Worm (Caenorhabditis elegans) whole organism, L3 larva: Measurements from ENCODE around the gene C09E8.6.

Experiments
- R02D3.7 ChIP-seq: fragments of 150-350 bp; optimal IDR thresholded peaks from 2 replicates; lab custom pipeline; 2014; ENCODE audit warnings: missing biosample characterization, missing genetic modification characterization
- ZK546.5 ChIP-seq: sonication (generic microtip); optimal IDR thresholded peaks from 2 replicates; lab custom pipeline; 2017; ENCODE audit warnings: missing biosample characterization, missing genetic modification characterization
- ama-1 ChIP-seq: fragments of 150-350 bp; optimal IDR thresholded peaks from 2 replicates; lab custom pipeline; 2018
- ceh-16 ChIP-seq: sonication (generic microtip); optimal IDR thresholded peaks from 2 replicates; lab custom pipeline; 2017; ENCODE audit warnings: missing biosample characterization, missing genetic modification characterization
- ceh-28 ChIP-seq: fragments of 150-350 bp; optimal IDR thresholded peaks from 2 replicates; lab custom pipeline; 2014; ENCODE audit warnings: missing biosample characterization, missing genetic modification reagents, missing genetic modification characterization
- ceh-82 ChIP-seq: fragments of 150-350 bp; optimal IDR thresholded peaks from 2 replicates; lab custom pipeline; 2014; ENCODE audit warnings: missing biosample characterization, missing genetic modification characterization
- ceh-9 ChIP-seq: sonication (generic microtip); optimal IDR thresholded peaks from 2 replicates; lab custom pipeline; 2018; ENCODE audit warnings: missing biosample characterization, missing genetic modification characterization
- elt-2 ChIP-seq: sonication (generic microtip); optimal IDR thresholded peaks from 2 replicates; lab custom pipeline; 2016; ENCODE audit warnings: missing genetic modification reagents, mild to moderate bottlenecking, missing genetic modification characterization, missing compliant biosample characterization
- fkh-10 ChIP-seq: sonication (generic microtip); optimal IDR thresholded peaks from 2 replicates; lab custom pipeline; 2017; ENCODE audit warnings: missing biosample characterization, missing genetic modification reagents, missing genetic modification characterization
- fkh-2 ChIP-seq: fragments of 150-350 bp; optimal IDR thresholded peaks from 2 replicates; lab custom pipeline; 2014; ENCODE audit warnings: missing biosample characterization, missing genetic modification reagents, missing genetic modification characterization
- hmg-11 ChIP-seq: sonication (generic microtip); optimal IDR thresholded peaks from 2 replicates; lab custom pipeline; 2016; ENCODE audit warnings: missing genetic modification characterization, missing compliant biosample characterization
- jun-1 ChIP-seq: fragments of 150-350 bp; optimal IDR thresholded peaks from 2 replicates; lab custom pipeline; 2014; ENCODE audit warnings: missing biosample characterization, missing genetic modification reagents, missing genetic modification characterization
- lin-15B ChIP-seq: fragments of 150-350 bp; optimal IDR thresholded peaks from 2 replicates; lab custom pipeline; 2014; ENCODE audit warnings: missing biosample characterization, missing genetic modification characterization
- lin-39 ChIP-seq: fragments of 150-350 bp; optimal IDR thresholded peaks from 2 replicates; lab custom pipeline; 2018; ENCODE audit warnings: missing biosample characterization, missing genetic modification reagents, missing genetic modification characterization
- lsy-12 ChIP-seq: sonication (generic microtip); optimal IDR thresholded peaks from 2 replicates; lab custom pipeline; 2016; ENCODE audit warnings: mild to moderate bottlenecking, missing genetic modification characterization, missing compliant biosample characterization
- mdl-1 ChIP-seq: fragments of 150-350 bp; optimal IDR thresholded peaks from 2 replicates; lab custom pipeline; 2014; ENCODE audit warnings: missing biosample characterization, missing genetic modification characterization
- nfya-1 ChIP-seq: sonication (generic microtip); optimal IDR thresholded peaks from 2 replicates; lab custom pipeline; 2017; ENCODE audit warnings: missing genetic modification characterization, mild to moderate bottlenecking, missing compliant biosample characterization, antibody characterized with exemption, moderate library complexity; ENCODE audit not compliant: insufficient read depth
- nhr-11 ChIP-seq: fragments of 150-350 bp; optimal IDR thresholded peaks from 2 replicates; lab custom pipeline; 2014; ENCODE audit warnings: missing biosample characterization, missing genetic modification characterization
- nhr-12 ChIP-seq: fragments of 150-350 bp; optimal IDR thresholded peaks from 2 replicates; lab custom pipeline; 2014; ENCODE audit warnings: missing biosample characterization, missing genetic modification characterization
- nhr-23 ChIP-seq: fragments of 150-350 bp; optimal IDR thresholded peaks from 2 replicates; lab custom pipeline; 2014; ENCODE audit warnings: missing biosample characterization, missing genetic modification reagents, missing genetic modification characterization
- nhr-237 ChIP-seq: fragments of 150-350 bp; optimal IDR thresholded peaks from 2 replicates; lab custom pipeline; 2014; ENCODE audit warnings: missing biosample characterization, missing genetic modification characterization
- nhr-43 ChIP-seq: sonication (generic microtip); optimal IDR thresholded peaks from 2 replicates; lab custom pipeline; 2016; ENCODE audit warnings: mild to moderate bottlenecking, missing genetic modification characterization, missing compliant biosample characterization; ENCODE audit not compliant: poor library complexity, severe bottlenecking
- nhr-67 ChIP-seq: fragments of 150-350 bp; optimal IDR thresholded peaks from 2 replicates; lab custom pipeline; 2014; ENCODE audit warnings: missing biosample characterization, missing genetic modification characterization
- nhr-77 ChIP-seq: fragments of 150-350 bp; optimal IDR thresholded peaks from 2 replicates; lab custom pipeline; 2014; ENCODE audit warnings: missing biosample characterization, missing genetic modification characterization
- pha-4 ChIP-seq: fragments of 150-350 bp; optimal IDR thresholded peaks from 2 replicates; lab custom pipeline; 2014; ENCODE audit warnings: missing biosample characterization, missing genetic modification reagents, missing genetic modification characterization
- sea-2 ChIP-seq: fragments of 150-350 bp; sonication (generic microtip); optimal IDR thresholded peaks from 4 replicates; lab custom pipeline; 2014; ENCODE audit warnings: missing biosample characterization, missing genetic modification reagents, missing genetic modification characterization
- skn-1 ChIP-seq: fragments of 150-350 bp; optimal IDR thresholded peaks from 2 replicates; lab custom pipeline; 2014; ENCODE audit warnings: missing biosample characterization, missing genetic modification characterization
- tbx-2 ChIP-seq: sonication (generic microtip); optimal IDR thresholded peaks from 2 replicates; lab custom pipeline; 2016; ENCODE audit warnings: mild to moderate bottlenecking, missing genetic modification characterization, missing compliant biosample characterization
- unc-39 ChIP-seq: sonication (generic microtip); optimal IDR thresholded peaks from 4 replicates; lab custom pipeline; 2017; ENCODE audit warnings: missing biosample characterization, missing genetic modification characterization
- unc-62 ChIP-seq: fragments of 150-350 bp; sonication (generic microtip); optimal IDR thresholded peaks from 4 replicates; lab custom pipeline; 2014; ENCODE audit warnings: missing biosample characterization, missing genetic modification reagents, missing genetic modification characterization
- ztf-11 ChIP-seq: fragments of 150-350 bp; optimal IDR thresholded peaks from 2 replicates; lab custom pipeline; 2014; ENCODE audit warnings: missing biosample characterization, missing genetic modification characterization
- ztf-4 ChIP-seq: fragments of 150-350 bp; optimal IDR thresholded peaks from 2 replicates; lab custom pipeline; 2014; ENCODE audit warnings: missing biosample characterization, missing genetic modification characterization

Gene C09E8.6

ce11 chrII:546405-546804 lies 9.9 kb upstream of the C09E8.6 start, which contains the start of gene mlt-10:
TSS of gene mlt-10 (plus strand) at chrII:546705.
- no peak for TF ChIP-seq lin-15B (tag; lab: Kevin White, UChicago)
- no peak for TF ChIP-seq nhr-237 (tag; lab: Kevin White, UChicago)
- no peak for TF ChIP-seq unc-62
- no peak for TF ChIP-seq lsy-12 (tag; lab: Kevin White, UChicago)
- TF ChIP-seq nhr-67 (tag; lab: Kevin White, UChicago) = no peak

- TF ChIP-seq nhr-67 (tag; lab: Kevin White, UChicago) (no peak), ceh-16 (no peak), ceh-82 (tag; lab: Kevin White, UChicago) (no peak), nhr-11 (tag; lab: Kevin White, UChicago) (no peak), pha-4 (tag; lab: Kevin White, UChicago) (no peak), tbx-2 (no peak), nhr-43 (tag; lab: Kevin White, UChicago) (peak; percentile 74), ZK546.5 (tag; lab: Kevin White, UChicago) (no peak), ztf-4 (tag; lab: Kevin White, UChicago) (no peak)
Observed at ce11 chrII:549501-549900, 6.8 kb upstream of the C09E8.6 start.

- TF ChIP-seq ama-1 = no peak
- peak; percentile 40 for TF ChIP-seq lsy-12 (tag; lab: Kevin White, UChicago)
Observed at ce11 chrII:551245-551904, 4.9 kb upstream of the C09E8.6 start, which contains the start of gene lips-7. TSS of gene lips-7 (plus strand) at chrII:551854.

ce11 chrII:555371-555770 lies 926 bp upstream of the C09E8.6 start:
- TF ChIP-seq ceh-28 (tag; lab: Kevin White, UChicago) = peak; percentile 67
- no peak for TF ChIP-seq nhr-12 (tag; lab: Kevin White, UChicago)
- no peak for TF ChIP-seq lsy-12 (tag; lab: Kevin White, UChicago)
- no peak for TF ChIP-seq elt-2
- TF ChIP-seq ztf-11 (tag; lab: Kevin White, UChicago) = no peak
- TF ChIP-seq fkh-2 = no peak
- no peak for TF ChIP-seq nfya-1 (tag; lab: Kevin White, UChicago)
- no peak for TF ChIP-seq fkh-10 (GFP tag; lab: Kevin White, UChicago)
- no peak for TF ChIP-seq skn-1 (tag; lab: Kevin White, UChicago)
- TF ChIP-seq nhr-67 (tag; lab: Kevin White, UChicago) = no peak
- peak; percentile 30 for TF ChIP-seq hmg-11
- no peak for TF ChIP-seq sea-2 (GFP tag; lab: Kevin White, UChicago)
- TF ChIP-seq ceh-9 (tag; lab: Kevin White, UChicago) = no peak
- no peak for TF ChIP-seq mdl-1 (tag; lab: Kevin White, UChicago)
- TF ChIP-seq pha-4 (tag; lab: Kevin White, UChicago) = peak; percentile 44

- TF ChIP-seq jun-1 = no peak
- peak; percentile 40 for TF ChIP-seq ceh-28 (tag; lab: Kevin White, UChicago)
- TF ChIP-seq nhr-77 (tag; lab: Kevin White, UChicago) = no peak
- TF ChIP-seq unc-39 = no peak
- peak; percentile 48 for TF ChIP-seq nhr-23
- no peak for TF ChIP-seq lin-15B (tag; lab: Kevin White, UChicago)
Observed at ce11 chrII:568776-569175, 12.5 kb downstream of the C09E8.6 start, which contains the start of gene W08F4.5. TSS of gene W08F4.5 (minus strand) at chrII:568876.

- no peak for TF ChIP-seq R02D3.7 (tag; lab: Kevin White, UChicago)
- no peak for TF ChIP-seq ceh-82 (tag; lab: Kevin White, UChicago)
- no peak for TF ChIP-seq lsy-12 (tag; lab: Kevin White, UChicago)
- TF ChIP-seq skn-1 (tag; lab: Kevin White, UChicago) = no peak
- TF ChIP-seq ZK546.5 (tag; lab: Kevin White, UChicago) = no peak
- no peak for TF ChIP-seq nhr-11 (tag; lab: Kevin White, UChicago)
- no peak for TF ChIP-seq hmg-11
- no peak for TF ChIP-seq ztf-11 (tag; lab: Kevin White, UChicago)
- TF ChIP-seq lin-39 = no peak
- no peak for TF ChIP-seq ceh-28 (tag; lab: Kevin White, UChicago)
Observed at ce11 chrII:572010-572409, 15.7 kb downstream of the C09E8.6 start, which contains the start of gene mlt-8. TSS of gene mlt-8 (minus strand) at chrII:572110.
